Fruit fly (Drosophila melanogaster) whole organism, pupa: ENCODE results near the gene Ufsp2.
A peak's percentile ranks its signal among the peaks of the same experiment; 100 is the strongest.

Source experiments
- CG10348 ChIP-seq: fragments of 200-800 bp; sonication (Bioruptor generic); IDR thresholded peaks from 2 replicates; pipeline ENCODE4 v1.3.6; 2022; ENCODE audit warnings: missing biosample characterization, missing genetic modification characterization
- CG12605 ChIP-seq: fragments of 200-800 bp; sonication (Bioruptor generic); IDR thresholded peaks from 2 replicates; pipeline ENCODE4 v1.3.6; 2022; ENCODE audit warnings: missing biosample characterization, missing genetic modification characterization
- CG13204 ChIP-seq: fragments of 200-800 bp; sonication (Bioruptor generic); optimal IDR thresholded peaks from 2 replicates; lab custom pipeline; 2018; ENCODE audit warnings: missing biosample characterization, mild to moderate bottlenecking, missing genetic modification characterization, moderate library complexity
- CG14655 ChIP-seq: fragments of 200-800 bp; sonication (Bioruptor generic); optimal IDR thresholded peaks from 3 replicates; lab custom pipeline; 2017; ENCODE audit warnings: mild to moderate bottlenecking, missing biosample characterization, missing genetic modification reagents, missing genetic modification characterization
- CG15710 ChIP-seq: fragments of 200-800 bp; sonication (Bioruptor generic); optimal IDR thresholded peaks from 2 replicates; lab custom pipeline; 2018; ENCODE audit warnings: missing biosample characterization, mild to moderate bottlenecking, missing genetic modification characterization, moderate library complexity
- CG17806 ChIP-seq: fragments of 200-800 bp; sonication (Bioruptor generic); optimal IDR thresholded peaks from 2 replicates; lab custom pipeline; 2018; ENCODE audit warnings: missing biosample characterization, mild to moderate bottlenecking, missing genetic modification characterization, moderate library complexity
- CG32121 ChIP-seq: fragments of 200-800 bp; sonication (Bioruptor generic); IDR thresholded peaks from 2 replicates; pipeline ENCODE4 v1.3.6; 2022; ENCODE audit warnings: missing biosample characterization, missing genetic modification characterization
- CG34367 ChIP-seq: fragments of 200-800 bp; sonication (Bioruptor generic); optimal IDR thresholded peaks from 2 replicates; lab custom pipeline; 2018; ENCODE audit warnings: missing biosample characterization, mild to moderate bottlenecking, missing genetic modification characterization
- CG4496 ChIP-seq: fragments of 200-800 bp; sonication (Bioruptor generic); IDR thresholded peaks from 3 replicates; pipeline ENCODE4 v1.3.6; 2022; ENCODE audit warnings: missing biosample characterization, missing genetic modification characterization
- CG8159 ChIP-seq: fragments of 200-800 bp; sonication (Bioruptor generic); optimal IDR thresholded peaks from 3 replicates; lab custom pipeline; 2018; ENCODE audit warnings: missing biosample characterization, mild to moderate bottlenecking, missing genetic modification characterization, moderate library complexity
- CG8301 ChIP-seq: fragments of 200-800 bp; sonication (Bioruptor generic); optimal IDR thresholded peaks from 2 replicates; lab custom pipeline; 2018; ENCODE audit warnings: missing biosample characterization, mild to moderate bottlenecking, missing genetic modification characterization
- CG9948 ChIP-seq: fragments of 200-800 bp; sonication (Bioruptor generic); optimal IDR thresholded peaks from 2 replicates; lab custom pipeline; 2018; ENCODE audit warnings: missing biosample characterization, mild to moderate bottlenecking, missing genetic modification characterization, moderate library complexity
- D1 ChIP-seq: fragments of 200-800 bp; sonication (Bioruptor generic); optimal IDR thresholded peaks from 2 replicates; lab custom pipeline; 2018; ENCODE audit warnings: missing biosample characterization, mild to moderate bottlenecking, missing genetic modification characterization, moderate library complexity
- EcR ChIP-seq: fragments of 200-800 bp; sonication (Bioruptor generic); optimal IDR thresholded peaks from 3 replicates; lab custom pipeline; 2019; ENCODE audit warnings: missing biosample characterization, missing genetic modification characterization, mild to moderate bottlenecking, moderate library complexity, missing genetic modification reagents
- Ets98B ChIP-seq: fragments of 200-800 bp; sonication (Bioruptor generic); IDR thresholded peaks from 2 replicates; pipeline ENCODE4 v1.3.6; 2022; ENCODE audit warnings: missing biosample characterization, missing genetic modification characterization
- Pif1A ChIP-seq: fragments of 200-800 bp; sonication (Bioruptor generic); optimal IDR thresholded peaks from 3 replicates; lab custom pipeline; 2016; ENCODE audit warnings: missing biosample characterization, missing genetic modification characterization
- Pif1B ChIP-seq: fragments of 200-800 bp; sonication (Bioruptor generic); optimal IDR thresholded peaks from 3 replicates; lab custom pipeline; 2016; ENCODE audit warnings: missing biosample characterization, missing genetic modification characterization
- Snoo ChIP-seq: fragments of 200-800 bp; sonication (Bioruptor generic); optimal IDR thresholded peaks from 3 replicates; lab custom pipeline; 2017; ENCODE audit warnings: missing biosample characterization, mild to moderate bottlenecking, missing genetic modification characterization, inconsistent platforms
- fd96Ca ChIP-seq: fragments of 200-800 bp; sonication (Bioruptor generic); IDR thresholded peaks from 3 replicates; pipeline ENCODE4 v1.3.6; 2022; ENCODE audit warnings: missing biosample characterization, missing genetic modification characterization
- gl ChIP-seq: fragments of 200-800 bp; sonication (Bioruptor generic); optimal IDR thresholded peaks from 2 replicates; lab custom pipeline; 2018; ENCODE audit warnings: missing biosample characterization, mild to moderate bottlenecking, missing genetic modification characterization
- rn ChIP-seq: fragments of 200-800 bp; sonication (Bioruptor generic); IDR thresholded peaks from 2 replicates; pipeline ENCODE4 v1.3.6; 2022; ENCODE audit warnings: missing biosample characterization, missing genetic modification characterization

The Ufsp2 gene

DNA sequence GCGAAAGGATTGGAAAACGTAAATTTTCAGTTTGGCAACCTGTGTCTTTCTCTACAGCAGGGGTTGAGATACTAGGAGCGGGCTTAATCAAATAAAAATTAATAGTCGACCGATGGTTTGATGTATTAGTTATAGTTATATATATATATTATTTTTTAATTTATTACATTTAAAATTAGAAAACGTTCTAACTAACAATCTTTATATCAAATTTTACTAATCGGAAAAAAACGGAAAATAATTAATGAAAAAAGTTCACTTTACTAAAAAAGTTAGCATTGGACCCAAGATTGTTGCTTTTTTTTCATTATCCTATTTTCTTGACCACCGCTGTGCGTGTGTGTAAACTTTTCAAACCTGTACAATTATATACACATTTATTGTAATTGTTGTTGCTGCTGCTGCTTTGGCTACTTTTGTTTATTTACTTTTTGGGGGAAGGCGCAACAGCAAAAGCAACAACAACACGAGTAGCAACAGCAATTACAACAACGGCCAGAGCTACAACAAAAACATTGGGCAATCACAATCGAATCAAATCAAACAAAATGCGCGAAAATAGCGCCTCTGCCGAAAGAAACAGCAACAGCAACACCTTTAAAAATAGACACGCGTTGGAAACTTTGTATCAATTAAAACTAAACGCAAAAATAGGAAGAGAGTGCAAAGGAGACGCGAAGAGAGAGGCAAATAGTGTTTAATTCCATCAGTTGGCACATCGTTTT lies 16.3 kb downstream of the Ufsp2 start:
- TF ChIP-seq Snoo (tag; lab: Kevin White, UChicago): peak; percentile 18
- peak; percentile 42 for TF ChIP-seq CG9948 (tag; lab: Kevin White, UChicago)
- peak; percentile 57 for TF ChIP-seq CG14655 (GFP tag; lab: Kevin White, UChicago)
- TF ChIP-seq CG10348 (GFP tag; lab: Robert Waterston, UW): no peak
- 0 out of 2 replicates have a peak, but pooled peaks have one; percentile 12 for TF ChIP-seq CG12605 (GFP tag; lab: Robert Waterston, UW)
- TF ChIP-seq CG15710 (tag; lab: Kevin White, UChicago): peak; percentile 11
- peak; percentile 61 for TF ChIP-seq Ets98B (GFP tag; lab: Robert Waterston, UW)
- TF ChIP-seq CG8301: peak; percentile 42
- TF ChIP-seq CG13204 (GFP tag; lab: Kevin White, UChicago): no peak
- TF ChIP-seq fd96Ca (GFP tag; lab: Robert Waterston, UW): peak; percentile 53
- no peak for TF ChIP-seq D1 (tag; lab: Kevin White, UChicago)
- peak; percentile 23 for TF ChIP-seq CG8159 (tag; lab: Kevin White, UChicago)
- peak; percentile 26 for TF ChIP-seq Pif1A
- peak; percentile 62 for TF ChIP-seq CG32121
- no peak for TF ChIP-seq gl (tag; lab: Kevin White, UChicago)

DNA sequence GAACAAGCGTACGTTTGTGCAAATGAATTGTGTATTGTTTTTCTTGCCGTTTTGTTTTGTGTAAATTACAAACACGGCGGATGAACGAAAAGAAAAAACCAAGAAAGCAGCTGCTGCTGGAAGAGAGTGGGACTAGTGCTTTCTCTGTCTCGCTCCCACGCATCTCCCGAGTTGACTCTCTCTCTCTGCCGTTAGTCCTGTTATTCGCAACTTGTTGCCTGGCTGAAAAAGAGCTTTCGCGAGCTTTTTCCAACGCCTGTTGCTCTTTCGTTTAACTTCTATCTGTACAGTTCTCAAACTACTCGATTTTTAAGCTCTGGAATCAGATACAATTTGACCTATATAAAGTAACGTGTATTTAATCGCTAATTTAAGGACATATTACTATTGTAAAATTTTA lies 17.0 kb downstream of the Ufsp2 start:
- no peak for TF ChIP-seq CG8301
- no peak for TF ChIP-seq Pif1B (GFP tag; lab: Kevin White, UChicago)
- no peak for TF ChIP-seq CG4496
- no peak for TF ChIP-seq CG14655 (GFP tag; lab: Kevin White, UChicago)
- TF ChIP-seq Ets98B (GFP tag; lab: Robert Waterston, UW): 0 out of 2 replicates have a peak, but pooled peaks have one; percentile 2
- peak; percentile 95 for TF ChIP-seq CG12605 (GFP tag; lab: Robert Waterston, UW)
- no peak for TF ChIP-seq rn (GFP tag; lab: Robert Waterston, UW)
- TF ChIP-seq CG17806 (tag; lab: Kevin White, UChicago): no peak
- TF ChIP-seq CG13204 (GFP tag; lab: Kevin White, UChicago): no peak
- TF ChIP-seq Pif1A: no peak

DNA sequence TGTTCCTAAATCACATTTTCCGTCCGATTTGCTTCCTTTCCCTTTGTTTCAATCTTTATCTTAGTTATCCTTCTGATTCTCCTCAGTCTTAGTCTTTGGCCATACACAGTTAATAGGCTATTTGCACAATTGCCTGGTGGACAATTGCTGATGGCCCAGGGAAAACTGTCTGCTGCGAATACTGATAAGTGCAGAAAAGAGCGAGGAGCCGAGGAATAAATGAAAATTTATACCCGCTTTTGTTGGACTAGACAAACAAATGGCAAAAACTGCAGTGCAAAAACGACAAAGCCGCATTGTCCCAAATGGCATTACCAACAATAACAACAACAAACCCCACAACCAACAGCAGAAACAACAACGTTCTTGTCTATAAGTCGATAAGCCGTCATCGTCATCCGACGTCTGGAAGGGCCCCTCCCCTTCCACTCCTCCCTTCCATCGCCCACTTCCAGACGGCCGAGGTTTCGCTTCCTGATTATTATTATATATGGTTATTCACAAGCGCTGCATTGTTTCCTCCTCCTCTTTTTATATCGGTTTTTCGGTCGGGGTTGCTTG lies 17.8 kb downstream of the Ufsp2 start:
- TF ChIP-seq EcR (GFP tag; lab: Kevin White, UChicago): peak; percentile 45
- 0 out of 3 replicates have a peak, but pooled peaks have one; percentile 26 for TF ChIP-seq fd96Ca (GFP tag; lab: Robert Waterston, UW)
- TF ChIP-seq Pif1A: no peak
- no peak for TF ChIP-seq gl (tag; lab: Kevin White, UChicago)
- no peak for TF ChIP-seq rn (GFP tag; lab: Robert Waterston, UW)
- 0 out of 3 replicates have a peak, but pooled peaks have one; percentile 36 for TF ChIP-seq CG4496

DNA sequence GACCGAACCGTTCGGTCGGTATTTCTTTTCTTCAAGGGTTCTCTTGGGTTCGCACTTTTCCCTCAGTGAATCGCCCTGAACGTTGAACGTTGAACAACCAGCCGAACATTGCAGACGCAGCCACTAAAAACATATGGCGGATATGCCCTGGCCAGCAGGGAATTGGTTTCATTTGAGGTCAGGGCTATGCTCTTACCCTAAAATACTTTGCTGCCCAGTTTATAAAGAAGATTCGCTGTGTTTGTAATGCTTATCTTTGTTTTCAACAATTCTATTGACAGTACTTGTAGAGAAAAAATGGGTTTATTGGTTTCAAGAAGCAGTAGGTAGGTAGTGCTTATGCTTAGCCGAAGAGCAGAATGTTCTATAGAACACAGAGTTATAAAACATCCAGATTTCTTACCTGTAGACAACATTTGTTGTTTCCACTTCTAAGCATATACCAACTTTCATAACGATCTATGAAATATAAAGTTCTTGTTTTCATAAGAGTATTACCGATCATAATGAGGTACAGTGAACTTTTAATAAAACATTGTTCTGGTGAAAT lies 18.9 kb downstream of the Ufsp2 start:
- TF ChIP-seq CG4496 (no peak), CG8159 (tag; lab: Kevin White, UChicago) (peak; percentile 47), CG32121 (no peak), CG9948 (tag; lab: Kevin White, UChicago) (peak; percentile 2), CG15710 (tag; lab: Kevin White, UChicago) (peak; percentile 6), CG34367 (tag; lab: Kevin White, UChicago) (peak; percentile 16), Pif1A (peak; percentile 30)
- TF ChIP-seq, all 21 proteins: peak for 5

DNA sequence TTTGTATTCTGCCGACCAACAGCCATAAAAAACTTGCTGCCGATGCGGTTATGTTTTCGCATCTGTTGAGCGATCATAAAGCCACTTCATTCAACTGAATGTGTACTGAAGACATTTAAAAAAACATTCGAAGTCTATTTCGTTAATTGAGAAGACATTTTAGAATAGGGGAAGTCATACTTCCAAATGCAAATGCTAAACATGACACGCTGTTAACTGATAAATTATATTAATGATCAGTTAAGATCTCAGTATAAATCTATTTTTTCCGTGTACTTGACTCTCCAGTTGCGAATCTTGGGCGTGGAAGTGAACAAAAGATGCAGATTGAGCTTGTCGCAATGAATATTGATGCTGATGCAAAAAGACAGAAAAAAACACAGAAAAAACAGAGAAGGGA lies 19.6 kb downstream of the Ufsp2 start:
- TF ChIP-seq CG8159 (tag; lab: Kevin White, UChicago) (peak; percentile 57), CG14655 (GFP tag; lab: Kevin White, UChicago) (peak; percentile 22), D1 (tag; lab: Kevin White, UChicago) (no peak), Pif1B (GFP tag; lab: Kevin White, UChicago) (peak; percentile 26), Pif1A (peak; percentile 51), rn (GFP tag; lab: Robert Waterston, UW) (no peak), Snoo (tag; lab: Kevin White, UChicago) (no peak), CG17806 (tag; lab: Kevin White, UChicago) (peak; percentile 64), CG15710 (tag; lab: Kevin White, UChicago) (peak; percentile 38), gl (tag; lab: Kevin White, UChicago) (no peak), CG13204 (GFP tag; lab: Kevin White, UChicago) (no peak), CG34367 (tag; lab: Kevin White, UChicago) (peak; percentile 25), CG8301 (no peak), EcR (GFP tag; lab: Kevin White, UChicago) (no peak), CG10348 (GFP tag; lab: Robert Waterston, UW) (no peak), fd96Ca (GFP tag; lab: Robert Waterston, UW) (no peak), CG9948 (tag; lab: Kevin White, UChicago) (peak; percentile 32), CG4496 (peak; percentile 30; the same call in 2 of the 3 replicates), CG32121 (no peak), Ets98B (GFP tag; lab: Robert Waterston, UW) (0 out of 2 replicates have a peak, but pooled peaks have one; percentile 13), CG12605 (GFP tag; lab: Robert Waterston, UW) (no peak)
